Worm (Caenorhabditis elegans): ENCODE measurements around the gene aat-8.

DNA sequence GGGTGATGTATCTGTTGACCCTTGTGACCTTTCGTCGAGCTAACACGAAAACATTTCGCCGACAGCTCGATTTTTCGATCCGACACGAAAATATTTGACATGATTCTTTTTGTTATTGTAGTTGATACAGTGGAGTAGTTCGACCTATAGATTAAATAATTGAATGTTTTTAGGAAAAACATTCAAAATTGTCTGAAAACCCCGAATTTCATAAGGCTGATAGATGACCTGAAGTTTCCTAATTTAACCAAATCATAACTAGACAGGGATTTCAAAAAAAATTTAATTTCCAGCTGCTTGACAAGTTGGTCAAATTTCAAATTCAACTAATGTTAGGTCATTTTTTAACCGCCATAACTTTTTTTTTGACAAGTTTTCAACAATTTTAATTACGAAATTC, 29.8 kb downstream of the aat-8 start, which contains the start of gene cal-3:
- no peak for TF ChIP-seq W03F9.2 (tag; optimal IDR thresholded peaks at IDR 0.05)
- TF ChIP-seq him-1 (tag; optimal IDR thresholded peaks at IDR 0.05): no peak
- TF ChIP-seq dao-5 (tag; optimal IDR thresholded peaks at IDR 0.05): no peak
